Worm (Caenorhabditis elegans) whole organism, late embryonic: ENCODE results near the gene set-14.

Source experiments
- C08G9.2 ChIP-seq: sonication (generic microtip); optimal IDR thresholded peaks from 2 replicates; lab custom pipeline; 2016; ENCODE audit warnings: mild to moderate bottlenecking, missing genetic modification characterization, moderate library complexity, missing compliant biosample characterization
- Y22D7AL.16 ChIP-seq: sonication (generic microtip); optimal IDR thresholded peaks from 2 replicates; lab custom pipeline; 2016; ENCODE audit warnings: missing genetic modification characterization, missing compliant biosample characterization
- ama-1 ChIP-seq: fragments of 150-350 bp; optimal IDR thresholded peaks from 2 replicates; lab custom pipeline; 2014
- dmd-4 ChIP-seq: sonication (generic microtip); optimal IDR thresholded peaks from 2 replicates; lab custom pipeline; 2016; ENCODE audit warnings: borderline replicate concordance, missing genetic modification characterization, missing compliant biosample characterization
- elt-4 ChIP-seq: sonication (generic microtip); optimal IDR thresholded peaks from 2 replicates; lab custom pipeline; 2016; ENCODE audit warnings: missing genetic modification characterization, missing compliant biosample characterization
- nfya-1 ChIP-seq: sonication (generic microtip); optimal IDR thresholded peaks from 2 replicates; lab custom pipeline; 2017; ENCODE audit warnings: missing genetic modification characterization, mild to moderate bottlenecking, missing compliant biosample characterization, antibody characterized with exemption, moderate library complexity
- nhr-11 ChIP-seq: fragments of 150-350 bp; optimal IDR thresholded peaks from 2 replicates; lab custom pipeline; 2014; ENCODE audit warnings: missing biosample characterization, missing genetic modification characterization
- sox-4 ChIP-seq: sonication (generic microtip); optimal IDR thresholded peaks from 2 replicates; lab custom pipeline; 2017; ENCODE audit warnings: mild to moderate bottlenecking, missing genetic modification characterization, inconsistent platforms, missing compliant biosample characterization
- unc-55 ChIP-seq: sonication (generic microtip); optimal IDR thresholded peaks from 2 replicates; lab custom pipeline; 2017; ENCODE audit warnings: missing biosample characterization, missing genetic modification reagents, missing genetic modification characterization
- unc-86 ChIP-seq: sonication (generic microtip); optimal IDR thresholded peaks from 2 replicates; lab custom pipeline; 2016; ENCODE audit warnings: missing genetic modification characterization, missing compliant biosample characterization

DNA sequence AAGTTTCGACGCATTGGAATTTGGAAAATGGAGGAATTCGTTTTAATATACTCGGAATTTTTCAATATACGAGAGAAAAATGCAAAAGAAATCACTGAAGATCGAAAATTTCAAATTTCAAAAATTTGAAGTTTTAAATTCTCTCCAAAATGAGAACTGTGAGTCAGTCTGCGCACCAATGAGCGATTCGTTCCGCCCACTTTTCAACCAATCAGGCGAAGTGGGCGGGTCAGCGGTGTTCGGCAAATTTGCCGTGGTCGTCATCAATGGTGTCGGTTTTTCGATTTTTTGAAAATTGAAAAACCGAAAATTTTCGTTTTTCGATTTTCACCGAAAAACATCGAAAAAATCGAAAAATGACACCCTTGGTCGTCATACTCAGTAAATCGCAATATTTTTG, 42.5 kb upstream of the set-14 start:
- TF ChIP-seq C08G9.2 (tag; lab: Kevin White, UChicago) (no peak), nhr-11 (tag; lab: Kevin White, UChicago) (no peak), Y22D7AL.16 (tag; lab: Kevin White, UChicago) (no peak), sox-4 (tag; lab: Kevin White, UChicago) (no peak), unc-86 (tag; lab: Kevin White, UChicago) (no peak), ama-1 (no peak), unc-55 (GFP tag; lab: Kevin White, UChicago) (no peak), dmd-4 (tag; lab: Kevin White, UChicago) (no peak), elt-4 (tag; lab: Kevin White, UChicago) (no peak), nfya-1 (tag; lab: Kevin White, UChicago) (peak; percentile 63)
